Fruit fly (Drosophila melanogaster) whole organism: ENCODE results near the gene CG9928.

Experiments
- CG8478 ChIP-seq: fragments of >200 bp; optimal IDR thresholded peaks from 2 replicates; lab custom pipeline; 2018; ENCODE audit warnings: inconsistent platforms
- Dll ChIP-seq: fragments of >200 bp; optimal IDR thresholded peaks from 2 replicates; lab custom pipeline; 2017
- EcR ChIP-seq, 2 experiments: fragments of >200 bp; optimal IDR thresholded peaks; 2 replicates each; lab custom pipeline; 2017; ENCODE audit warnings: missing biosample characterization in 2 of 2, missing genetic modification characterization in 2 of 2, missing genetic modification reagents in 2 of 2
- pan ChIP-seq: fragments of >200 bp; optimal IDR thresholded peaks from 2 replicates; lab custom pipeline; 2017
- psq ChIP-seq: fragments of >200 bp; optimal IDR thresholded peaks from 2 replicates; lab custom pipeline; 2017
- usp ChIP-seq: fragments of >200 bp; optimal IDR thresholded peaks from 2 replicates; lab custom pipeline; 2017; ENCODE audit warnings: missing biosample characterization, missing genetic modification characterization, mixed read lengths

The CG9928 gene

dm6 chr2L:13119034-13119433, 23.7 kb downstream of the CG9928 start, which contains the start of the genes CG44198 and CG43050:
Gene CG44198 (minus strand): TSS chr2L:13119134.
Gene CG43050 (plus strand): TSS chr2L:13119294.
- TF ChIP-seq pan (no peak), usp (no peak), CG8478 (lab: Kevin White, UChicago) (no peak), psq (lab: Kevin White, UChicago) (no peak), Dll (lab: Kevin White, UChicago) (no peak), EcR (GFP tag; optimal IDR thresholded peaks at IDR 0.05; lab: Kevin White, UChicago) (no peak)

- TF ChIP-seq psq (lab: Kevin White, UChicago) (no peak), pan (no peak), EcR (GFP tag; optimal IDR thresholded peaks at IDR 0.05; lab: Kevin White, UChicago) (no peak), usp (no peak), CG8478 (lab: Kevin White, UChicago) (no peak), Dll (lab: Kevin White, UChicago) (no peak)
Observed at dm6 chr2L:13116738-13117137, 26.0 kb downstream of the CG9928 start.

dm6 chr2L:13113580-13113979, 29.1 kb downstream of the CG9928 start:
- TF ChIP-seq psq (lab: Kevin White, UChicago): no peak
- no peak for TF ChIP-seq EcR (GFP tag; optimal IDR thresholded peaks at IDR 0.05; lab: Kevin White, UChicago)
- TF ChIP-seq CG8478 (lab: Kevin White, UChicago): no peak
- no peak for TF ChIP-seq usp
- no peak for TF ChIP-seq pan
- no peak for TF ChIP-seq Dll (lab: Kevin White, UChicago)

- TF ChIP-seq Dll (lab: Kevin White, UChicago) (no peak), CG8478 (lab: Kevin White, UChicago) (no peak), usp (no peak), psq (lab: Kevin White, UChicago) (no peak), pan (no peak), EcR (GFP tag; optimal IDR thresholded peaks at IDR 0.05; lab: Kevin White, UChicago) (no peak)
Observed at dm6 chr2L:13106507-13106906, 36.2 kb downstream of the CG9928 start, which contains the start of gene Ttc30. Gene Ttc30 (plus strand): TSS chr2L:13106807.

dm6 chr2L:13104800-13105199, 37.9 kb downstream of the CG9928 start:
- no peak for TF ChIP-seq CG8478 (lab: Kevin White, UChicago)

- TF ChIP-seq pan (no peak), usp (no peak), CG8478 (lab: Kevin White, UChicago) (no peak)
Observed at dm6 chr2L:13101477-13101876, 41.2 kb downstream of the CG9928 start.

dm6 chr2L:13098301-13098700, 44.4 kb downstream of the CG9928 start:
- TF ChIP-seq Dll (lab: Kevin White, UChicago) (no peak), EcR (GFP tag; optimal IDR thresholded peaks at IDR 0.05; lab: Kevin White, UChicago) (no peak), usp (no peak), pan (no peak), psq (lab: Kevin White, UChicago) (no peak)

- TF ChIP-seq Dll (lab: Kevin White, UChicago) (no peak), usp (no peak), CG8478 (lab: Kevin White, UChicago) (no peak), pan (no peak), EcR (GFP tag; optimal IDR thresholded peaks at IDR 0.05; lab: Kevin White, UChicago) (no peak), psq (lab: Kevin White, UChicago) (no peak)
Observed at dm6 chr2L:13097200-13097599, 45.5 kb downstream of the CG9928 start.

dm6 chr2L:13095805-13096204, 46.9 kb downstream of the CG9928 start:
- TF ChIP-seq EcR (GFP tag; optimal IDR thresholded peaks at IDR 0.05; lab: Kevin White, UChicago) (no peak), psq (lab: Kevin White, UChicago) (no peak), pan (no peak), CG8478 (lab: Kevin White, UChicago) (no peak), usp (no peak), Dll (lab: Kevin White, UChicago) (no peak)
